Fruit fly (Drosophila melanogaster): ENCODE measurements around the gene Had1.

The Had1 gene

DNA sequence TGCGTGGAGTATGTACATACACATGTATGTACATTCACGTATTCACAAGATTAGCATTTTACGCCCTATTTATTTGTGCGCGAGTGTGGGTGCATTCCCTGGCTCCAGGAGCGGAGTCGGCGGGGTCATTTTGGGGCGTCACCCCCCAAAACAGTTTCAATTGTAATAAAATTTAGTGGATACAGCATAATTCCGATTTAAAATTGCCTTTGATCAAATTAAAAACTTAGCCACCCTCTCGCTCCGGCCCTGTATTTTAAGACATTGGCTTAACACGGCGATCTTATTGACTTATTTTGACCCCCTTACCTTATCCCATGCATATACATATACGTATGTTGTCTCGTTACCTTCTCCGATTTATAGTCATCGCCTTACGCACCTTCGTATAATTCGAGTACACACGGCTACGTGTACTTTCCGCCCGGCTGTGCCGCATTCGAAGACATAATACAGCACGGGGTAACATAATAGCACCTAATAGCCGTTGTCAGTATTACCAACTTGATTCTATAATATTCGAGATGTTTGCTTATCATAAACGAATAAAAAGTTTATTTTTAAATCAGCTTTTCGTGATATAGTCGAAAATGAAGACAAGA, 29.0 kb downstream of the Had1 start (continued):
- peak; percentile 77 for TF ChIP-seq gt (GFP tag; IDR thresholded peaks at IDR 0.05)
- TF ChIP-seq Trl (optimal IDR thresholded peaks at IDR 0.05): no peak
- TF ChIP-seq Trl (GFP tag; optimal IDR thresholded peaks at IDR 0.05): peak; percentile 89
- peak; percentile 89 for TF ChIP-seq CG32772 (GFP tag; IDR thresholded peaks at IDR 0.05)
- no peak for TF ChIP-seq CG13287 (GFP tag; IDR thresholded peaks at IDR 0.05; ENCODE audit: partially characterized antibody)
- peak; percentile 48 for TF ChIP-seq wek (GFP tag; optimal IDR thresholded peaks at IDR 0.05)
- TF ChIP-seq CG10431 (GFP tag; optimal IDR thresholded peaks at IDR 0.05): no peak
- TF ChIP-seq Dek (tag; optimal IDR thresholded peaks at IDR 0.05): peak; percentile 58

- TF ChIP-seq lmd (GFP tag; IDR thresholded peaks at IDR 0.05) (peak; percentile 79), pho (GFP tag; optimal IDR thresholded peaks at IDR 0.05) (no peak), Nf-YB (GFP tag; optimal IDR thresholded peaks at IDR 0.05) (peak; percentile 72), run (tag; optimal IDR thresholded peaks at IDR 0.05) (no peak), CG6272 (GFP tag; IDR thresholded peaks at IDR 0.05) (peak; percentile 46), CG7556 (GFP tag; optimal IDR thresholded peaks at IDR 0.05) (peak; percentile 86), CG11723 (GFP tag; optimal IDR thresholded peaks at IDR 0.05) (peak; percentile 87), Fer2 (tag; optimal IDR thresholded peaks at IDR 0.05) (peak; percentile 59), Poxn (GFP tag; IDR thresholded peaks at IDR 0.05) (no peak), pum (GFP tag; optimal IDR thresholded peaks at IDR 0.05) (peak; percentile 16), gem (tag; optimal IDR thresholded peaks at IDR 0.05) (peak; percentile 89), CG13296 (GFP tag; optimal IDR thresholded peaks at IDR 0.05) (peak; percentile 83), knrl (GFP tag; IDR thresholded peaks at IDR 0.05; ENCODE audit: partially characterized antibody) (no peak), hkb (optimal IDR thresholded peaks at IDR 0.05) (no peak), hkb (GFP tag; IDR thresholded peaks at IDR 0.05) (peak; percentile 93), E2f1 (GFP tag; IDR thresholded peaks at IDR 0.05) (peak; percentile 81), CG17912 (GFP tag; optimal IDR thresholded peaks at IDR 0.05) (peak; percentile 80), CG10366 (GFP tag; IDR thresholded peaks at IDR 0.05) (peak; percentile 73), CG31365 (tag; optimal IDR thresholded peaks at IDR 0.05) (peak; percentile 61), NK7.1 (GFP tag; optimal IDR thresholded peaks at IDR 0.05) (no peak), Sry-β (GFP tag; optimal IDR thresholded peaks at IDR 0.05) (peak; percentile 32), CG34422 (GFP tag; IDR thresholded peaks at IDR 0.05) (peak; percentile 82), oc (tag; optimal IDR thresholded peaks at IDR 0.05) (peak; percentile 75), Lhr (GFP tag; optimal IDR thresholded peaks at IDR 0.05) (peak; percentile 70), CG9215 (GFP tag; IDR thresholded peaks at IDR 0.05) (peak; percentile 51), esg (GFP tag; conservative IDR thresholded peaks at IDR 0.05) (peak; percentile 66), Gug (GFP tag; IDR thresholded peaks at IDR 0.05) (peak; percentile 76), Atf-2 (GFP tag; optimal IDR thresholded peaks at IDR 0.05) (no peak), ftz-f1 (GFP tag; optimal IDR thresholded peaks at IDR 0.05) (no peak), p53 (GFP tag; optimal IDR thresholded peaks at IDR 0.05) (no peak), dmrt11E (tag; optimal IDR thresholded peaks at IDR 0.05) (peak; percentile 88), mam (GFP tag; optimal IDR thresholded peaks at IDR 0.05) (no peak), pzg (GFP tag; optimal IDR thresholded peaks at IDR 0.05) (no peak), usp (GFP tag; optimal IDR thresholded peaks at IDR 0.05) (no peak), Hmr (GFP tag; optimal IDR thresholded peaks at IDR 0.05) (peak; percentile 83), Atf3 (GFP tag; optimal IDR thresholded peaks at IDR 0.05) (peak; percentile 3), CG11456 (GFP tag; IDR thresholded peaks at IDR 0.05) (peak; percentile 80), CG8290 (GFP tag; optimal IDR thresholded peaks at IDR 0.05) (peak; percentile 27), CG8290 (tag; optimal IDR thresholded peaks at IDR 0.05) (peak; percentile 63 to 79), CG32767 (GFP tag; IDR thresholded peaks at IDR 0.05) (peak; percentile 66), grn (GFP tag; optimal IDR thresholded peaks at IDR 0.05) (no peak), Ets65A (GFP tag) (peak; percentile 85), tio (GFP tag; optimal IDR thresholded peaks at IDR 0.05) (no peak)
These were observed 29.7 kb downstream of the Had1 start for dm6 chrX:16278783-16279182.

Data from whole organism, embryonic.